Fruit fly (Drosophila melanogaster): ENCODE measurements around the gene ImpE2.

Gene ImpE2

dm6 chr3L:3518512-3519492, 6.3 kb upstream of the ImpE2 start (continued):
- TF ChIP-seq CG1024 (GFP tag; IDR thresholded peaks at IDR 0.05): no peak
- no peak for TF ChIP-seq gro (GFP tag; optimal IDR thresholded peaks at IDR 0.05)
- peak; percentile 50 for TF ChIP-seq sens (GFP tag)
- no peak for TF ChIP-seq CG4820 (GFP tag; optimal IDR thresholded peaks at IDR 0.05)
- no peak for TF ChIP-seq dimm (GFP tag; IDR thresholded peaks at IDR 0.05)
- TF ChIP-seq Oli (tag; optimal IDR thresholded peaks at IDR 0.05): no peak
- no peak for TF ChIP-seq Camta (GFP tag; optimal IDR thresholded peaks at IDR 0.05)
- TF ChIP-seq Lim3 (GFP tag; IDR thresholded peaks at IDR 0.05): no peak
- no peak for TF ChIP-seq CG7786 (GFP tag; optimal IDR thresholded peaks at IDR 0.05)
- no peak for TF ChIP-seq Lhr (GFP tag; optimal IDR thresholded peaks at IDR 0.05)
- TF ChIP-seq slp2 (GFP tag; optimal IDR thresholded peaks at IDR 0.05): no peak
- TF ChIP-seq CG17912 (GFP tag; optimal IDR thresholded peaks at IDR 0.05): no peak
- TF ChIP-seq CG6813 (GFP tag; optimal IDR thresholded peaks at IDR 0.05): peak; percentile 69
- TF ChIP-seq fd102C (GFP tag; optimal IDR thresholded peaks at IDR 0.05): peak; percentile 87
- TF ChIP-seq schlank (tag; optimal IDR thresholded peaks at IDR 0.05): no peak
- TF ChIP-seq CG9215 (GFP tag; IDR thresholded peaks at IDR 0.05): no peak
- no peak for TF ChIP-seq ranshi (GFP tag; IDR thresholded peaks at IDR 0.05)
- TF ChIP-seq hkb (optimal IDR thresholded peaks at IDR 0.05): no peak
- TF ChIP-seq hkb (GFP tag; IDR thresholded peaks at IDR 0.05): no peak
- TF ChIP-seq pum (GFP tag; optimal IDR thresholded peaks at IDR 0.05): no peak
- no peak for TF ChIP-seq CG18476 (GFP tag; optimal IDR thresholded peaks at IDR 0.05)
- no peak for TF ChIP-seq lmd (GFP tag; IDR thresholded peaks at IDR 0.05)
- TF ChIP-seq chm (GFP tag; IDR thresholded peaks at IDR 0.05): no peak
- TF ChIP-seq CG1792 (GFP tag; optimal IDR thresholded peaks at IDR 0.05): no peak
- TF ChIP-seq gsb-n (tag; optimal IDR thresholded peaks at IDR 0.05): no peak
- no peak for TF ChIP-seq corto (GFP tag; optimal IDR thresholded peaks at IDR 0.05)
- TF ChIP-seq eyg (GFP tag; optimal IDR thresholded peaks at IDR 0.05): no peak
- peak; percentile 65 for TF ChIP-seq Fer1 (GFP tag; optimal IDR thresholded peaks at IDR 0.05)
- TF ChIP-seq emc (GFP tag; optimal IDR thresholded peaks at IDR 0.05): no peak
- TF ChIP-seq trh (GFP tag; optimal IDR thresholded peaks at IDR 0.05): no peak
- no peak for TF ChIP-seq gsb (GFP tag; IDR thresholded peaks at IDR 0.05)
- TF ChIP-seq Elba2 (GFP tag; optimal IDR thresholded peaks at IDR 0.05): no peak
- TF ChIP-seq BtbVII (GFP tag; optimal IDR thresholded peaks at IDR 0.05): peak; percentile 42
- no peak for TF ChIP-seq pfk (GFP tag; optimal IDR thresholded peaks at IDR 0.05)
- TF ChIP-seq CG8924 (tag; optimal IDR thresholded peaks at IDR 0.05): peak; percentile 59
- TF ChIP-seq CG31365 (tag; optimal IDR thresholded peaks at IDR 0.05): no peak
- TF ChIP-seq CG9437 (GFP tag; optimal IDR thresholded peaks at IDR 0.05): no peak
- TF ChIP-seq wek (GFP tag; optimal IDR thresholded peaks at IDR 0.05): no peak
- no peak for TF ChIP-seq CG7357 (GFP tag; IDR thresholded peaks at IDR 0.05)
- TF ChIP-seq CG10274 (GFP tag; optimal IDR thresholded peaks at IDR 0.05): no peak
- TF ChIP-seq Myb (GFP tag; optimal IDR thresholded peaks at IDR 0.05): no peak
- TF ChIP-seq sqz (GFP tag; optimal IDR thresholded peaks at IDR 0.05): peak; percentile 46
- TF ChIP-seq CG6765 (GFP tag; optimal IDR thresholded peaks at IDR 0.05): peak; percentile 32
- TF ChIP-seq HLH4C (GFP tag; IDR thresholded peaks at IDR 0.05; ENCODE audit: partially characterized antibody): no peak
- peak; percentile 59 for TF ChIP-seq CG15479 (GFP tag; optimal IDR thresholded peaks at IDR 0.05)
- no peak for TF ChIP-seq CG30431 (GFP tag; optimal IDR thresholded peaks at IDR 0.05)
- no peak for TF ChIP-seq disco-r (GFP tag; optimal IDR thresholded peaks at IDR 0.05)
- TF ChIP-seq slbo (GFP tag; IDR thresholded peaks at IDR 0.05): no peak
- TF ChIP-seq vvl (GFP tag; IDR thresholded peaks at IDR 0.05): no peak
- no peak for TF ChIP-seq peb (GFP tag; IDR thresholded peaks at IDR 0.05)
- no peak for TF ChIP-seq zfh2 (GFP tag; optimal IDR thresholded peaks at IDR 0.05)

All from whole organism, embryonic.